Worm (Caenorhabditis elegans) whole organism, young adult: ENCODE results near the gene spp-9.

Experiments used
- B0019.2 ChIP-seq: fragments of 200-800 bp; sonication (Bioruptor generic); conservative IDR thresholded peaks from 2 replicates; pipeline ENCODE4 v1.3.6; 2022; ENCODE audit warnings: missing genetic modification reagents, missing genetic modification characterization, missing compliant biosample characterization
- F10E7.11 ChIP-seq: sonication (generic microtip); optimal IDR thresholded peaks from 2 replicates; lab custom pipeline; 2017; ENCODE audit warnings: mild to moderate bottlenecking, missing genetic modification characterization, moderate library complexity, missing compliant biosample characterization
- F39B2.1 ChIP-seq: fragments of 200-800 bp; sonication (Bioruptor generic); IDR thresholded peaks from 2 replicates; pipeline ENCODE4 v1.3.6; 2022; ENCODE audit warnings: missing genetic modification reagents, missing genetic modification characterization, missing compliant biosample characterization
- F55B11.4 ChIP-seq: sonication (generic microtip); optimal IDR thresholded peaks from 2 replicates; lab custom pipeline; 2016; ENCODE audit warnings: missing compliant biosample characterization, missing genetic modification characterization, borderline replicate concordance; ENCODE audit not compliant: insufficient read depth
- F57A8.1 ChIP-seq: fragments of 200-800 bp; sonication (Bioruptor generic); optimal IDR thresholded peaks from 2 replicates; lab custom pipeline; 2018; ENCODE audit warnings: mild to moderate bottlenecking, missing genetic modification characterization, moderate library complexity, missing compliant biosample characterization
- Y53G8AR.9 ChIP-seq: fragments of 200-800 bp; sonication (Bioruptor generic); conservative IDR thresholded peaks from 2 replicates; pipeline ENCODE4 v1.3.6; 2022; ENCODE audit warnings: missing genetic modification reagents, missing genetic modification characterization, missing compliant biosample characterization
- Y67H2A.10 ChIP-seq: fragments of 200-800 bp; sonication (Bioruptor generic); conservative IDR thresholded peaks from 2 replicates; pipeline ENCODE4 v1.3.6; 2022; ENCODE audit warnings: missing genetic modification reagents, missing genetic modification characterization, missing compliant biosample characterization
- ama-1 ChIP-seq, 3 experiments: fragments of 150-350 bp in 1 of 3; sonication (generic microtip) in 2 of 3; optimal IDR thresholded peaks; 2 replicates each; lab custom pipeline; 2014 to 2018; ENCODE audit warnings: missing biosample characterization in 2 of 3, missing genetic modification characterization in 2 of 3, missing genetic modification reagents in 2 of 3
- athp-1 ChIP-seq: sonication (generic microtip); optimal IDR thresholded peaks from 2 replicates; lab custom pipeline; 2017; ENCODE audit warnings: mild to moderate bottlenecking, missing genetic modification characterization, missing compliant biosample characterization
- attf-3 ChIP-seq: fragments of 200-800 bp; sonication (Bioruptor generic); conservative IDR thresholded peaks from 2 replicates; pipeline ENCODE4 v1.3.6; 2022; ENCODE audit warnings: missing genetic modification reagents, missing genetic modification characterization, missing compliant biosample characterization
- attf-6 ChIP-seq: fragments of 200-800 bp; sonication (Bioruptor generic); IDR thresholded peaks from 2 replicates; pipeline ENCODE4 v1.3.6; 2022; ENCODE audit warnings: missing genetic modification reagents, missing genetic modification characterization, missing compliant biosample characterization
- ccch-3 ChIP-seq: fragments of 200-800 bp; sonication (Bioruptor generic); optimal IDR thresholded peaks from 2 replicates; lab custom pipeline; 2018; ENCODE audit warnings: mild to moderate bottlenecking, missing genetic modification characterization, missing compliant biosample characterization
- cebp-2 ChIP-seq: fragments of 200-800 bp; sonication (Bioruptor generic); IDR thresholded peaks from 2 replicates; pipeline ENCODE4 v1.3.6; 2022; ENCODE audit warnings: missing genetic modification characterization, missing compliant biosample characterization
- ceh-27 ChIP-seq: fragments of 200-800 bp; sonication (Bioruptor generic); optimal IDR thresholded peaks from 2 replicates; lab custom pipeline; 2018; ENCODE audit warnings: mild to moderate bottlenecking, missing genetic modification characterization, moderate library complexity, missing compliant biosample characterization
- ceh-79 ChIP-seq: sonication (generic microtip); optimal IDR thresholded peaks from 2 replicates; lab custom pipeline; 2017; ENCODE audit warnings: mild to moderate bottlenecking, missing genetic modification characterization, missing compliant biosample characterization
- egl-18 ChIP-seq: fragments of 200-800 bp; sonication (Bioruptor generic); IDR thresholded peaks from 2 replicates; pipeline ENCODE4 v1.3.6; 2022; ENCODE audit warnings: missing genetic modification reagents, missing genetic modification characterization, missing compliant biosample characterization
- egl-44 ChIP-seq: fragments of 200-800 bp; sonication (Bioruptor generic); IDR thresholded peaks from 2 replicates; pipeline ENCODE4 v1.3.6; 2022; ENCODE audit warnings: missing genetic modification reagents, missing genetic modification characterization, missing compliant biosample characterization
- fkh-3 ChIP-seq: sonication (generic microtip); optimal IDR thresholded peaks from 2 replicates; lab custom pipeline; 2016; ENCODE audit warnings: mild to moderate bottlenecking, missing genetic modification characterization, missing compliant biosample characterization
- let-526 ChIP-seq: fragments of 200-800 bp; sonication (Bioruptor generic); IDR thresholded peaks from 2 replicates; pipeline ENCODE4 v1.3.6; 2022; ENCODE audit warnings: missing genetic modification reagents, missing genetic modification characterization, missing compliant biosample characterization
- lin-26 ChIP-seq: fragments of 200-800 bp; sonication (Bioruptor generic); IDR thresholded peaks from 2 replicates; pipeline ENCODE4 v1.3.6; 2022; ENCODE audit warnings: missing genetic modification reagents, missing genetic modification characterization, missing compliant biosample characterization
- lin-54 ChIP-seq: fragments of 200-800 bp; sonication (Bioruptor generic); optimal IDR thresholded peaks from 2 replicates; lab custom pipeline; 2018; ENCODE audit warnings: mild to moderate bottlenecking, missing genetic modification characterization, missing compliant biosample characterization
- lir-1 ChIP-seq: fragments of 200-800 bp; sonication (Bioruptor generic); conservative IDR thresholded peaks from 2 replicates; pipeline ENCODE4 v1.3.6; 2022; ENCODE audit warnings: missing genetic modification reagents, missing genetic modification characterization, missing compliant biosample characterization
- lsy-27 ChIP-seq: sonication (generic microtip); optimal IDR thresholded peaks from 2 replicates; lab custom pipeline; 2017; ENCODE audit warnings: missing genetic modification characterization, mild to moderate bottlenecking, missing compliant biosample characterization, antibody characterized with exemption, missing genotype, borderline replicate concordance; ENCODE audit not compliant: insufficient read depth
- mel-28 ChIP-seq: sonication (generic microtip); optimal IDR thresholded peaks from 2 replicates; lab custom pipeline; 2016; ENCODE audit warnings: borderline replicate concordance, mild to moderate bottlenecking, missing genetic modification characterization, missing compliant biosample characterization
- mes-4 ChIP-seq: sonication (generic microtip); optimal IDR thresholded peaks from 2 replicates; lab custom pipeline; 2016; ENCODE audit warnings: missing genotype, missing genetic modification characterization, missing compliant biosample characterization
- mxl-1 ChIP-seq: sonication (generic microtip); optimal IDR thresholded peaks from 2 replicates; lab custom pipeline; 2016; ENCODE audit warnings: missing genetic modification characterization, missing compliant biosample characterization
- pbrm-1 ChIP-seq: fragments of 200-800 bp; sonication (Bioruptor generic); IDR thresholded peaks from 2 replicates; pipeline ENCODE4 v1.3.6; 2022; ENCODE audit warnings: missing genetic modification reagents, missing genetic modification characterization, missing compliant biosample characterization
- pha-4 ChIP-seq: fragments of 150-350 bp; sonication (generic microtip); optimal IDR thresholded peaks from 2 replicates; lab custom pipeline; 2014; ENCODE audit warnings: missing biosample characterization, missing genetic modification reagents, missing genetic modification characterization
- rec-8 ChIP-seq, 2 experiments: sonication (generic microtip); optimal IDR thresholded peaks; 2 replicates each; lab custom pipeline; 2016; ENCODE audit warnings: mild to moderate bottlenecking in 2 of 2, missing genetic modification characterization in 2 of 2, missing genetic modification reagents in 2 of 2, missing genotype in 2 of 2, missing biosample characterization in 1 of 2, missing compliant biosample characterization in 1 of 2, moderate library complexity in 1 of 2
- rpc-1 ChIP-seq, 2 experiments: fragments of 150-350 bp in 1 of 2; sonication (generic microtip) in 1 of 2; optimal IDR thresholded peaks; 2 replicates each; lab custom pipeline; 2014 to 2018; ENCODE audit warnings: missing biosample characterization in 1 of 2, missing genetic modification characterization in 1 of 2, missing genetic modification reagents in 1 of 2, missing genotype in 1 of 2
- sdz-38 ChIP-seq: sonication (generic microtip); optimal IDR thresholded peaks from 2 replicates; lab custom pipeline; 2016; ENCODE audit warnings: missing genotype, missing genetic modification characterization, missing compliant biosample characterization
- snpc-1.1 ChIP-seq: sonication (generic microtip); optimal IDR thresholded peaks from 2 replicates; lab custom pipeline; 2017; ENCODE audit warnings: missing genetic modification characterization, mild to moderate bottlenecking, missing compliant biosample characterization, antibody characterized with exemption, moderate library complexity, missing genotype, missing genetic modification reagents; ENCODE audit not compliant: insufficient read depth
- snpc-1.3 ChIP-seq: sonication (generic microtip); optimal IDR thresholded peaks from 2 replicates; lab custom pipeline; 2017; ENCODE audit warnings: missing genetic modification characterization, mild to moderate bottlenecking, missing compliant biosample characterization, antibody characterized with exemption, moderate library complexity, missing genotype, missing genetic modification reagents; ENCODE audit not compliant: insufficient read depth
- snpc-4 ChIP-seq, 5 experiments: fragments of 150-350 bp in 1 of 5; sonication (generic microtip) in 4 of 5; optimal IDR thresholded peaks; 2 replicates each; lab custom pipeline; 2014 to 2018; ENCODE audit warnings: missing genetic modification characterization in 5 of 5, missing biosample characterization in 3 of 5, antibody characterized with exemption in 2 of 5, mild to moderate bottlenecking in 2 of 5, missing compliant biosample characterization in 2 of 5, missing genotype in 2 of 5, moderate library complexity in 2 of 5, missing genetic modification reagents in 1 of 5
- tbp1 ChIP-seq: fragments of 200-800 bp; sonication (Bioruptor generic); optimal IDR thresholded peaks from 2 replicates; lab custom pipeline; 2018; ENCODE audit warnings: mild to moderate bottlenecking, missing genetic modification characterization, missing compliant biosample characterization
- tbx-9 ChIP-seq: sonication (generic microtip); optimal IDR thresholded peaks from 2 replicates; lab custom pipeline; 2016; ENCODE audit warnings: borderline replicate concordance, missing genetic modification characterization, inconsistent platforms, missing compliant biosample characterization
- tlf-1 ChIP-seq: fragments of 200-800 bp; sonication (Bioruptor generic); optimal IDR thresholded peaks from 2 replicates; lab custom pipeline; 2018; ENCODE audit warnings: mild to moderate bottlenecking, missing genetic modification characterization, missing compliant biosample characterization
- unc-130 ChIP-seq: sonication (generic microtip); optimal IDR thresholded peaks from 2 replicates; lab custom pipeline; 2016; ENCODE audit warnings: missing genetic modification reagents, missing genetic modification characterization, missing compliant biosample characterization
- unc-62 ChIP-seq: fragments of 150-350 bp; optimal IDR thresholded peaks from 2 replicates; lab custom pipeline; 2014; ENCODE audit warnings: missing biosample characterization, missing genetic modification reagents, missing genetic modification characterization
- xnd-1 ChIP-seq: sonication (generic microtip); optimal IDR thresholded peaks from 2 replicates; lab custom pipeline; 2016; ENCODE audit warnings: missing genotype, missing genetic modification reagents, missing genetic modification characterization, missing compliant biosample characterization
- ztf-6 ChIP-seq: fragments of 200-800 bp; sonication (Bioruptor generic); IDR thresholded peaks from 2 replicates; pipeline ENCODE4 v1.3.6; 2022; ENCODE audit warnings: missing genetic modification reagents, missing genetic modification characterization, missing compliant biosample characterization

Gene spp-9

ce11 chrX:11482637-11483036, 4.9 kb upstream of the spp-9 start (continued):
- TF ChIP-seq attf-6, result no peak
- no peak for TF ChIP-seq snpc-1.3 (tag; lab: Kevin White, UChicago)
- no peak for TF ChIP-seq F10E7.11 (tag; lab: Kevin White, UChicago)
- peak; percentile 6 for TF ChIP-seq tlf-1 (GFP tag; lab: Kevin White, UChicago)
- TF ChIP-seq egl-18 (GFP tag; lab: Robert Waterston, UW), result no peak
- no peak for TF ChIP-seq Y67H2A.10 (GFP tag; lab: Robert Waterston, UW)
- TF ChIP-seq let-526 (GFP tag; lab: Robert Waterston, UW), result no peak
- TF ChIP-seq fkh-3 (tag; lab: Kevin White, UChicago), result no peak
- TF ChIP-seq xnd-1 (tag; lab: Kevin White, UChicago), result no peak
- no peak for TF ChIP-seq rec-8 (tag; optimal IDR thresholded peaks at IDR 0.05; lab: Kevin White, UChicago)
- TF ChIP-seq egl-44 (GFP tag; lab: Robert Waterston, UW), result no peak
- no peak for TF ChIP-seq rpc-1 (optimal IDR thresholded peaks at IDR 0.05; lab: Kevin White, UChicago)
- TF ChIP-seq rpc-1 (tag; optimal IDR thresholded peaks at IDR 0.05; lab: Kevin White, UChicago), result no peak
- no peak for TF ChIP-seq mes-4 (tag; lab: Kevin White, UChicago)
- TF ChIP-seq ceh-27 (GFP tag; lab: Kevin White, UChicago), result no peak
- TF ChIP-seq attf-3, result no peak
- no peak for TF ChIP-seq F39B2.1
- no peak for TF ChIP-seq tbx-9 (tag; lab: Kevin White, UChicago)
- no peak for TF ChIP-seq lin-54
- no peak for TF ChIP-seq F55B11.4 (tag; lab: Kevin White, UChicago)
- peak; percentile 25 for TF ChIP-seq pha-4 (tag; lab: Kevin White, UChicago)
- no peak for TF ChIP-seq cebp-2 (GFP tag; lab: Robert Waterston, UW)
- TF ChIP-seq unc-62 (GFP tag; lab: Kevin White, UChicago), result no peak
- TF ChIP-seq snpc-4 (GFP tag; optimal IDR thresholded peaks at IDR 0.05; lab: Kevin White, UChicago), result no peak
- no peak for TF ChIP-seq snpc-4 (tag; optimal IDR thresholded peaks at IDR 0.05; lab: Kevin White, UChicago)
- no peak for TF ChIP-seq snpc-1.1
- TF ChIP-seq ztf-6 (GFP tag; lab: Robert Waterston, UW), result no peak
- TF ChIP-seq F57A8.1 (GFP tag; lab: Kevin White, UChicago), result no peak
- no peak for TF ChIP-seq sdz-38
- no peak for TF ChIP-seq lin-26 (GFP tag; lab: Robert Waterston, UW)
- TF ChIP-seq ceh-79, result no peak
- TF ChIP-seq B0019.2 (GFP tag; lab: Robert Waterston, UW), result no peak
- no peak for TF ChIP-seq pbrm-1 (GFP tag; lab: Robert Waterston, UW)
- TF ChIP-seq ama-1 (optimal IDR thresholded peaks at IDR 0.05; lab: Kevin White, UChicago), result peak; percentile 51
- TF ChIP-seq ama-1 (GFP tag; optimal IDR thresholded peaks at IDR 0.05; lab: Kevin White, UChicago), result no peak
- no peak for TF ChIP-seq mel-28 (tag; lab: Kevin White, UChicago)
- no peak for TF ChIP-seq unc-130
- TF ChIP-seq lir-1 (GFP tag; lab: Robert Waterston, UW), result no peak
- no peak for TF ChIP-seq Y53G8AR.9 (GFP tag; lab: Robert Waterston, UW)
- TF ChIP-seq lsy-27, result no peak

ce11 chrX:11484027-11484426, 3.6 kb upstream of the spp-9 start:
- no peak for TF ChIP-seq pbrm-1 (GFP tag; lab: Robert Waterston, UW)
- no peak for TF ChIP-seq ccch-3 (GFP tag; lab: Kevin White, UChicago)
- no peak for TF ChIP-seq sdz-38
- no peak for TF ChIP-seq tbp1 (GFP tag; lab: Kevin White, UChicago)
- no peak for TF ChIP-seq mxl-1 (tag; lab: Kevin White, UChicago)
- no peak for TF ChIP-seq athp-1 (tag; lab: Kevin White, UChicago)
